Worm (Caenorhabditis elegans): ENCODE results near the gene F40G9.9.

F40G9.9 gene

DNA sequence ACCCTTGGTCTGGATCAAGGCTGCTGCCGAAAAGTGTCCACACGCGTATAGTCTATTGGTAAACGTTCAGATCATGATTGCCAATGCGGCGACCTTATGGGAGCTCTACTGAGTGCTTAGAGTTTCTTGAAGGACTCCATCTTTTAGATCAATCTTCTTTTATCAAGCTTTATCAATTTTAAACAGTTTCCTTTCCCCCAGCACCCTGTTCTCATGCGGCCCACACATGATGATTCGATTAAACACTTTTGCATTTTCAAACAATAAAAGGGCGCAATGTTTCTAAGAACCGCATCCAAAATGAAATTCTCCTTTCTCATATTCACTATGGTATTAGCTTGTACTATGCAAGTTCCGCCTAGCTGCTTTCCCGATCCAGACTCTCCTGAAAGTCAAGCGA, 6.1 kb downstream of the F40G9.9 start, which contains the start of gene F40G9.7:
Gene F40G9.7 (plus strand): TSS at position 301 of the 400 bp plus-strand sequence.
- no peak for TF ChIP-seq tbx-11 (GFP tag; IDR thresholded peaks at IDR 0.05)
- TF ChIP-seq ets-7 (tag; optimal IDR thresholded peaks at IDR 0.05), result no peak
- no peak for TF ChIP-seq B0310.2 (tag; optimal IDR thresholded peaks at IDR 0.05)
- TF ChIP-seq hmbx-1 (tag; optimal IDR thresholded peaks at IDR 0.05), result no peak
- no peak for TF ChIP-seq F13C5.2 (tag; optimal IDR thresholded peaks at IDR 0.05)
- no peak for TF ChIP-seq hmg-4 (GFP tag; optimal IDR thresholded peaks at IDR 0.05)
- no peak for TF ChIP-seq hnd-1 (tag; optimal IDR thresholded peaks at IDR 0.05)
- no peak for TF ChIP-seq ceh-13 (GFP tag; optimal IDR thresholded peaks at IDR 0.05)
- TF ChIP-seq sea-1 (GFP tag; conservative IDR thresholded peaks at IDR 0.05), result no peak
- no peak for TF ChIP-seq pes-1 (GFP tag; IDR thresholded peaks at IDR 0.05)
- TF ChIP-seq scrt-1 (GFP tag; IDR thresholded peaks at IDR 0.05), result no peak
- no peak for TF ChIP-seq tra-4 (tag; optimal IDR thresholded peaks at IDR 0.05)
- TF ChIP-seq ceh-36 (tag; optimal IDR thresholded peaks at IDR 0.05), result no peak
- no peak for TF ChIP-seq aly-1 (tag; optimal IDR thresholded peaks at IDR 0.05)

DNA sequence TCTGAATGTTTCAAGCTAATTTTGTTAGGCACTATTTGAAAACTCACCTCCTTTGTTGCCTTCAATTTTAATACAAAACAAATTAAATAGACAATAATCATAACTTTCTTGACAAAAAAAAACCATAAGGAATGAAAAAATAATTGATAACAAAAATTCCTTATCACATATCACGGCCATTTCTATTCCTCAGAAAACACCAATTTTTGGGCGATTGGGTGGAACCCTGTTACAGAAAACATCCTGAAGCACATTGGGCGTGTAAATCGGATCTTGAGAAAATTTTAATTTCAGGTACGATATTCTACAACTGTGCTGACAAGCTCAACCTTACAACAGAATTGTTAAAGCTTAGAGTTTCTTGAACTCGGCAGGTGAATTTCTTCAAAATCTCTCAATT, 6.7 kb downstream of the F40G9.9 start, which contains the start of gene F40G9.8:
Gene F40G9.8 (minus strand): TSS at position 101 of the 400 bp plus-strand sequence.
- no peak for TF ChIP-seq B0310.2 (tag; optimal IDR thresholded peaks at IDR 0.05)
- TF ChIP-seq scrt-1 (GFP tag; IDR thresholded peaks at IDR 0.05), result no peak
- TF ChIP-seq aly-1 (tag; optimal IDR thresholded peaks at IDR 0.05), result no peak
- TF ChIP-seq hnd-1 (tag; optimal IDR thresholded peaks at IDR 0.05), result no peak
- no peak for TF ChIP-seq ama-1 (optimal IDR thresholded peaks at IDR 0.05)
- TF ChIP-seq sea-1 (GFP tag; conservative IDR thresholded peaks at IDR 0.05), result no peak
- no peak for TF ChIP-seq flt-1 (GFP tag; IDR thresholded peaks at IDR 0.05)
- no peak for TF ChIP-seq pes-1 (GFP tag; IDR thresholded peaks at IDR 0.05)
- TF ChIP-seq ceh-13 (GFP tag; optimal IDR thresholded peaks at IDR 0.05), result no peak
- TF ChIP-seq ceh-36 (tag; optimal IDR thresholded peaks at IDR 0.05), result no peak
- TF ChIP-seq tbx-37 (GFP tag; conservative IDR thresholded peaks at IDR 0.05), result no peak
- TF ChIP-seq F13C5.2 (tag; optimal IDR thresholded peaks at IDR 0.05), result no peak
- no peak for TF ChIP-seq ets-7 (tag; optimal IDR thresholded peaks at IDR 0.05)
- TF ChIP-seq tbx-11 (GFP tag; IDR thresholded peaks at IDR 0.05), result no peak

DNA sequence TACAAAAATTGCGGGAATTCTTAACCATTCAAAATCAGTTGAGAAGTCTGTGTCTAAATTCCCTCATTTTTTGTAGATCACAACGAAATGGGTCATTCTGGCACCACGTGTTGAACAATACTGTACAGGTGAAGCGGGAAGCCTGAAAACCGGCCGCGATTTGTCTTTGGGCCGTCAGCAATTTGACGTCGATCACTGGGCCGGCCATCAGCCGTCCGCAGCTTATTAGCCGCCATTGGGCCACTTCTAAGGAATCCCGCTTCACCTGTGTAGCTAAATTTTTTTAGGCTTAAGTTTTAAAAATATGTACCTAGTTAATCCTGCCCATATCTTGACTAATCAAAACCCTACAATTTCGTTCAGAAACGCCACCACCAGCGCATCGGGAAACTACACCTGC, 11.9 kb downstream of the F40G9.9 start:
- TF ChIP-seq hmg-4 (GFP tag; optimal IDR thresholded peaks at IDR 0.05), result no peak
- TF ChIP-seq sea-1 (GFP tag; conservative IDR thresholded peaks at IDR 0.05), result no peak
- TF ChIP-seq B0310.2 (tag; optimal IDR thresholded peaks at IDR 0.05), result no peak
- no peak for TF ChIP-seq tbx-37 (GFP tag; conservative IDR thresholded peaks at IDR 0.05)
- no peak for TF ChIP-seq flt-1 (GFP tag; IDR thresholded peaks at IDR 0.05)
- TF ChIP-seq ets-7 (tag; optimal IDR thresholded peaks at IDR 0.05), result no peak
- no peak for TF ChIP-seq hmbx-1 (tag; optimal IDR thresholded peaks at IDR 0.05)
- no peak for TF ChIP-seq ceh-13 (GFP tag; optimal IDR thresholded peaks at IDR 0.05)
- no peak for TF ChIP-seq ceh-36 (tag; optimal IDR thresholded peaks at IDR 0.05)
- no peak for TF ChIP-seq ama-1 (optimal IDR thresholded peaks at IDR 0.05)
- no peak for TF ChIP-seq tbx-11 (GFP tag; IDR thresholded peaks at IDR 0.05)
- TF ChIP-seq tra-4 (tag; optimal IDR thresholded peaks at IDR 0.05), result no peak
- no peak for TF ChIP-seq scrt-1 (GFP tag; IDR thresholded peaks at IDR 0.05)
- TF ChIP-seq aly-1 (tag; optimal IDR thresholded peaks at IDR 0.05), result no peak
- no peak for TF ChIP-seq F13C5.2 (tag; optimal IDR thresholded peaks at IDR 0.05)
- TF ChIP-seq pes-1 (GFP tag; IDR thresholded peaks at IDR 0.05), result no peak
- TF ChIP-seq hnd-1 (tag; optimal IDR thresholded peaks at IDR 0.05), result no peak

DNA sequence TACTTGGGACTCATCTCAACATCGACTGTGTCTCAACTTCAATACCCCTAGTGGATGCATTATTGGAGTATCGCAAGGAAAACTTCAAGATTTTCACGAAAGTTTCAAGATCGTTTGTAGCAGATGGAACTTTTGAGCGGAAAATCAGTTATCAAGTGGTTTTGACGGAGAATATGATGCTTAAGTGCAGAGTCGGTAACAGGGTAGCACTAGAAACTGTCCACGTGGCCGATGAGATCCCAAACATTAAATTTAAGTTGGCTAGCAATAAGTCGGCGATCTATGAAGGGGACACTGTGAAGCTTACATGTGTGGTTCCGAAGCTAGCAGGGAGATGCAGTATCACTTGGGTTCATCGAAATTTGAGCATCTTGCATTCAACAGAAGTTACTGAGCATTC, 12.4 kb downstream of the F40G9.9 start:
- TF ChIP-seq tbx-37 (GFP tag; conservative IDR thresholded peaks at IDR 0.05) (no peak), scrt-1 (GFP tag; IDR thresholded peaks at IDR 0.05) (no peak), aly-1 (tag; optimal IDR thresholded peaks at IDR 0.05) (no peak), ama-1 (optimal IDR thresholded peaks at IDR 0.05) (no peak), ets-7 (tag; optimal IDR thresholded peaks at IDR 0.05) (no peak), ceh-13 (GFP tag; optimal IDR thresholded peaks at IDR 0.05) (no peak), hmg-4 (GFP tag; optimal IDR thresholded peaks at IDR 0.05) (no peak), hmbx-1 (tag; optimal IDR thresholded peaks at IDR 0.05) (no peak), sea-1 (GFP tag; conservative IDR thresholded peaks at IDR 0.05) (no peak), hnd-1 (tag; optimal IDR thresholded peaks at IDR 0.05) (no peak), ceh-36 (tag; optimal IDR thresholded peaks at IDR 0.05) (no peak), B0310.2 (tag; optimal IDR thresholded peaks at IDR 0.05) (no peak), pes-1 (GFP tag; IDR thresholded peaks at IDR 0.05) (no peak), flt-1 (GFP tag; IDR thresholded peaks at IDR 0.05) (no peak)

DNA sequence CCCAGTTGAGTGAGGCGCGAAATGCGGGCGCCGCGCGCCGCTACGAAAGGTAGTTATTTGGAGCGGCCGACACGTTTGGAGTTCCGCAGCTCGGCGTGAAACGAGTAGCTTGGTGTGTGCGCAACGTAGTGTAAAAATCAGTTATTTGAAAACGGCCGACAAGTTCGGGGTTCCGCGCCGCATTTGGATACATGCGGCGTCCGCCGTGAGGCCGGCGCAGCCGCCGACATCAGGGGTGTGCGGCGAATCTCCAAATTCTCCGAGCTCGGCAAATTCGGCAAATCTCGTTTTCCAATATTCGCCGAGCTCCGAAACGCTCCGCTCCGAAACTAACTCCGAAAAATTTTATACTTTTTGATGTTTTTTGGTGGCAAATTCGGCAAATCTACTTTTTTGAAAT, 13.5 kb downstream of the F40G9.9 start:
- TF ChIP-seq hmg-4 (GFP tag; optimal IDR thresholded peaks at IDR 0.05), result no peak
- TF ChIP-seq sea-1 (GFP tag; conservative IDR thresholded peaks at IDR 0.05), result no peak
- no peak for TF ChIP-seq tbx-37 (GFP tag; conservative IDR thresholded peaks at IDR 0.05)
- no peak for TF ChIP-seq B0310.2 (tag; optimal IDR thresholded peaks at IDR 0.05)
- TF ChIP-seq hnd-1 (tag; optimal IDR thresholded peaks at IDR 0.05), result no peak
- TF ChIP-seq ama-1 (optimal IDR thresholded peaks at IDR 0.05), result no peak
- TF ChIP-seq ceh-13 (GFP tag; optimal IDR thresholded peaks at IDR 0.05), result no peak
- no peak for TF ChIP-seq pes-1 (GFP tag; IDR thresholded peaks at IDR 0.05)
- no peak for TF ChIP-seq F13C5.2 (tag; optimal IDR thresholded peaks at IDR 0.05)
- no peak for TF ChIP-seq flt-1 (GFP tag; IDR thresholded peaks at IDR 0.05)
- no peak for TF ChIP-seq scrt-1 (GFP tag; IDR thresholded peaks at IDR 0.05)
- no peak for TF ChIP-seq tbx-11 (GFP tag; IDR thresholded peaks at IDR 0.05)
- no peak for TF ChIP-seq tra-4 (tag; optimal IDR thresholded peaks at IDR 0.05)
- TF ChIP-seq ceh-36 (tag; optimal IDR thresholded peaks at IDR 0.05), result no peak
- TF ChIP-seq hmbx-1 (tag; optimal IDR thresholded peaks at IDR 0.05), result no peak

DNA sequence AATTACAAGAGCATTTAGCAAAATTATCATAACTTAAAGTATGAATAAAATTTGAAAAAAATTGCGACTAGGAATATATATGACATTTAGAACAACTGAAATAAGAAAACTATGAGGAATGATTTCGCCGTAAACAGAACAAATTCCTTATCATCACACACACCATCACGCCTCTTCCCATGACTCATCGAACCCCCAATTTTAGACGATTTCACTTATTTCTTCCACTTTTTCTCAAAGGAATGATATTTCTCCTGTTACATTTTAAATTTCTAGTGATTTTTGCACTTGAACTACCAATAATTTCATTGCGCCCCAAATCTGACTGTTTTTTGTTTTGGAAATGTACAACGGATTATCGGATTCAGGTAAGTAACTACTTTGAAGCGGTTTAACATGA, 14.9 kb downstream of the F40G9.9 start, which contains the start of the genes zig-13 and ver-1:
Gene zig-13 (minus strand): TSS at position 101 of the 400 bp plus-strand sequence.
Gene ver-1 (plus strand): TSS at position 180 of the 400 bp plus-strand sequence.
- TF ChIP-seq scrt-1 (GFP tag; IDR thresholded peaks at IDR 0.05), result no peak
- TF ChIP-seq sea-1 (GFP tag; conservative IDR thresholded peaks at IDR 0.05), result no peak
- no peak for TF ChIP-seq tbx-11 (GFP tag; IDR thresholded peaks at IDR 0.05)
- TF ChIP-seq flt-1 (GFP tag; IDR thresholded peaks at IDR 0.05), result no peak
- no peak for TF ChIP-seq hmg-4 (GFP tag; optimal IDR thresholded peaks at IDR 0.05)
- TF ChIP-seq hmbx-1 (tag; optimal IDR thresholded peaks at IDR 0.05), result no peak

DNA sequence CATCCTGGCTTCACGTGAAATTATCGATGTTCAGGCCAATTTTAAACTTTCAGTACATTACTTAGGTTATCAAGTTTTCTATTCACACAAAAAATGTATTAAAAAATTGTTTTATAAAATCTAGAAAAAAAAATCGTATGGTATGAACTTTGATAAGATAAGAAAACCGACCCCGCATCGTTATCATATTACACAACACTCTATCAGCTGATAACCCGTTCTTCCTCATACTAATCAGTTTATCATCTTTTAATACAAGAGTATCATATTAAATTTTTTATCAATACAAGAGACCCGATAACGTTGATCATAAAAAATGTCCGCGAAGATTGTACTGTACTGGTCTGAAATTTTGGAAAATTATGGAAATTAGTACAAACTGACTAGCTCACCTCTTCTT, 17.3 kb downstream of the F40G9.9 start:
- TF ChIP-seq ama-1 (optimal IDR thresholded peaks at IDR 0.05) (no peak), hmbx-1 (tag; optimal IDR thresholded peaks at IDR 0.05) (no peak), ceh-13 (GFP tag; optimal IDR thresholded peaks at IDR 0.05) (no peak), F13C5.2 (tag; optimal IDR thresholded peaks at IDR 0.05) (no peak), ets-7 (tag; optimal IDR thresholded peaks at IDR 0.05) (no peak), aly-1 (tag; optimal IDR thresholded peaks at IDR 0.05) (no peak), pes-1 (GFP tag; IDR thresholded peaks at IDR 0.05) (no peak), hnd-1 (tag; optimal IDR thresholded peaks at IDR 0.05) (no peak), tbx-11 (GFP tag; IDR thresholded peaks at IDR 0.05) (no peak), tbx-37 (GFP tag; conservative IDR thresholded peaks at IDR 0.05) (no peak), B0310.2 (tag; optimal IDR thresholded peaks at IDR 0.05) (no peak), scrt-1 (GFP tag; IDR thresholded peaks at IDR 0.05) (no peak), tra-4 (tag; optimal IDR thresholded peaks at IDR 0.05) (no peak), ceh-36 (tag; optimal IDR thresholded peaks at IDR 0.05) (no peak), sea-1 (GFP tag; conservative IDR thresholded peaks at IDR 0.05) (no peak), hmg-4 (GFP tag; optimal IDR thresholded peaks at IDR 0.05) (no peak), flt-1 (GFP tag; IDR thresholded peaks at IDR 0.05) (no peak)

Measured in whole organism, early embryonic.